Worm (Caenorhabditis elegans) whole organism, young adult: ENCODE data around the gene M195.2.

Experiments used
- C17E4.6 ChIP-seq: fragments of 200-800 bp; sonication (Bioruptor generic); IDR thresholded peaks from 2 replicates; pipeline ENCODE4 v1.3.6; 2022; ENCODE audit warnings: missing genetic modification reagents, missing genetic modification characterization, missing compliant biosample characterization
- D2030.7 ChIP-seq: fragments of 200-800 bp; sonication (Bioruptor generic); IDR thresholded peaks from 2 replicates; pipeline ENCODE4 v1.3.6; 2022; ENCODE audit warnings: missing genetic modification reagents, missing genetic modification characterization, missing compliant biosample characterization
- F23B12.7 ChIP-seq: sonication (generic microtip); optimal IDR thresholded peaks from 2 replicates; lab custom pipeline; 2017; ENCODE audit warnings: missing genetic modification characterization, mild to moderate bottlenecking, missing compliant biosample characterization, antibody characterized with exemption, moderate library complexity; ENCODE audit not compliant: insufficient read depth
- F49E8.2 ChIP-seq: sonication (generic microtip); optimal IDR thresholded peaks from 3 replicates; lab custom pipeline; 2017; ENCODE audit warnings: missing genetic modification characterization, mild to moderate bottlenecking, missing compliant biosample characterization, antibody characterized with exemption, moderate library complexity; ENCODE audit not compliant: insufficient read depth
- Y53G8AR.9 ChIP-seq: fragments of 200-800 bp; sonication (Bioruptor generic); conservative IDR thresholded peaks from 2 replicates; pipeline ENCODE4 v1.3.6; 2022; ENCODE audit warnings: missing genetic modification reagents, missing genetic modification characterization, missing compliant biosample characterization
- Y79H2A.3 ChIP-seq: fragments of 200-800 bp; sonication (Bioruptor generic); conservative IDR thresholded peaks from 2 replicates; pipeline ENCODE4 v1.3.6; 2022; ENCODE audit warnings: missing genetic modification reagents, missing genetic modification characterization, missing compliant biosample characterization
- Y95B8A.8 ChIP-seq: fragments of 200-800 bp; sonication (Bioruptor generic); IDR thresholded peaks from 2 replicates; pipeline ENCODE4 v1.3.6; 2022; ENCODE audit warnings: missing genetic modification reagents, missing genetic modification characterization, missing compliant biosample characterization
- ama-1 ChIP-seq, 3 experiments: fragments of 150-350 bp in 1 of 3; sonication (generic microtip) in 2 of 3; optimal IDR thresholded peaks; 2 replicates each; lab custom pipeline; 2014 to 2018; ENCODE audit warnings: missing biosample characterization in 2 of 3, missing genetic modification characterization in 2 of 3, missing genetic modification reagents in 2 of 3
- athp-1 ChIP-seq: sonication (generic microtip); optimal IDR thresholded peaks from 2 replicates; lab custom pipeline; 2017; ENCODE audit warnings: mild to moderate bottlenecking, missing genetic modification characterization, missing compliant biosample characterization
- attf-3 ChIP-seq: fragments of 200-800 bp; sonication (Bioruptor generic); conservative IDR thresholded peaks from 2 replicates; pipeline ENCODE4 v1.3.6; 2022; ENCODE audit warnings: missing genetic modification reagents, missing genetic modification characterization, missing compliant biosample characterization
- attf-5 ChIP-seq: fragments of 200-800 bp; sonication (Bioruptor generic); optimal IDR thresholded peaks from 2 replicates; lab custom pipeline; 2018; ENCODE audit warnings: mild to moderate bottlenecking, missing genetic modification characterization, missing compliant biosample characterization
- bed-1 ChIP-seq: fragments of 200-800 bp; sonication (Bioruptor generic); IDR thresholded peaks from 2 replicates; pipeline ENCODE4 v1.3.6; 2022; ENCODE audit warnings: missing genetic modification reagents, missing genetic modification characterization, missing compliant biosample characterization
- cebp-1 ChIP-seq, 2 experiments: fragments of 200-800 bp in 1 of 2; sonication (Bioruptor generic) in 1 of 2; sonication (generic microtip) in 1 of 2; IDR thresholded peaks in 1 of 2; optimal IDR thresholded peaks in 1 of 2; 2 replicates each; pipeline versions ENCODE4 v1.3.6 to Lab custom; 2017 to 2022; ENCODE audit warnings: missing compliant biosample characterization in 2 of 2, missing genetic modification characterization in 2 of 2, mild to moderate bottlenecking in 1 of 2, missing genetic modification reagents in 1 of 2, moderate library complexity in 1 of 2
- ceh-100 ChIP-seq: fragments of 200-800 bp; sonication (Bioruptor generic); IDR thresholded peaks from 2 replicates; pipeline ENCODE4 v1.3.6; 2022; ENCODE audit warnings: missing genetic modification reagents, missing genetic modification characterization, missing compliant biosample characterization
- ceh-58 ChIP-seq: fragments of 200-800 bp; sonication (Bioruptor generic); IDR thresholded peaks from 2 replicates; pipeline ENCODE4 v1.3.6; 2022; ENCODE audit warnings: missing genetic modification characterization, missing compliant biosample characterization
- egl-44 ChIP-seq: fragments of 200-800 bp; sonication (Bioruptor generic); IDR thresholded peaks from 2 replicates; pipeline ENCODE4 v1.3.6; 2022; ENCODE audit warnings: missing genetic modification reagents, missing genetic modification characterization, missing compliant biosample characterization
- egrh-3 ChIP-seq: fragments of 200-800 bp; sonication (Bioruptor generic); IDR thresholded peaks from 2 replicates; pipeline ENCODE4 v1.3.6; 2022; ENCODE audit warnings: missing genetic modification reagents, missing genetic modification characterization, missing compliant biosample characterization
- hmg-1.2 ChIP-seq: fragments of 200-800 bp; sonication (Bioruptor generic); IDR thresholded peaks from 2 replicates; pipeline ENCODE4 v1.3.6; 2022; ENCODE audit warnings: missing genetic modification reagents, missing genetic modification characterization, missing compliant biosample characterization
- hrde-1 ChIP-seq: sonication (generic microtip); optimal IDR thresholded peaks from 2 replicates; lab custom pipeline; 2016; ENCODE audit warnings: missing genetic modification characterization, mild to moderate bottlenecking, missing compliant biosample characterization, moderate library complexity, missing genotype, missing genetic modification reagents, borderline replicate concordance
- hsf-1 ChIP-seq: fragments of 200-800 bp; sonication (Bioruptor generic); IDR thresholded peaks from 2 replicates; pipeline ENCODE4 v1.3.6; 2022; ENCODE audit warnings: missing genetic modification reagents, missing genetic modification characterization, missing compliant biosample characterization
- lin-26 ChIP-seq: fragments of 200-800 bp; sonication (Bioruptor generic); IDR thresholded peaks from 2 replicates; pipeline ENCODE4 v1.3.6; 2022; ENCODE audit warnings: missing genetic modification reagents, missing genetic modification characterization, missing compliant biosample characterization
- lin-54 ChIP-seq: fragments of 200-800 bp; sonication (Bioruptor generic); optimal IDR thresholded peaks from 2 replicates; lab custom pipeline; 2018; ENCODE audit warnings: mild to moderate bottlenecking, missing genetic modification characterization, missing compliant biosample characterization
- lsl-1 ChIP-seq: fragments of 200-800 bp; sonication (Bioruptor generic); optimal IDR thresholded peaks from 2 replicates; lab custom pipeline; 2018; ENCODE audit warnings: mild to moderate bottlenecking, missing genetic modification characterization, moderate library complexity, missing compliant biosample characterization
- madf-3 ChIP-seq: fragments of 200-800 bp; sonication (Bioruptor generic); IDR thresholded peaks from 2 replicates; pipeline ENCODE4 v1.3.6; 2022; ENCODE audit warnings: missing genetic modification reagents, missing genetic modification characterization, missing compliant biosample characterization
- madf-6 ChIP-seq: fragments of 200-800 bp; sonication (Bioruptor generic); IDR thresholded peaks from 2 replicates; pipeline ENCODE4 v1.3.6; 2022; ENCODE audit warnings: missing genetic modification reagents, missing genetic modification characterization, missing compliant biosample characterization
- mcd-1 ChIP-seq: fragments of 200-800 bp; sonication (Bioruptor generic); IDR thresholded peaks from 2 replicates; pipeline ENCODE4 v1.3.6; 2022; ENCODE audit warnings: missing genetic modification reagents, missing genetic modification characterization, missing compliant biosample characterization
- nfya-2 ChIP-seq: fragments of 200-800 bp; sonication (Bioruptor generic); IDR thresholded peaks from 2 replicates; pipeline ENCODE4 v1.3.6; 2022; ENCODE audit warnings: missing genetic modification reagents, missing genetic modification characterization, missing compliant biosample characterization
- nfyb-1 ChIP-seq: fragments of 200-800 bp; sonication (Bioruptor generic); IDR thresholded peaks from 2 replicates; pipeline ENCODE4 v1.3.6; 2022; ENCODE audit warnings: missing genetic modification reagents, missing genetic modification characterization, missing compliant biosample characterization
- nhr-27 ChIP-seq: fragments of 200-800 bp; sonication (Bioruptor generic); optimal IDR thresholded peaks from 2 replicates; lab custom pipeline; 2018; ENCODE audit warnings: mild to moderate bottlenecking, missing genetic modification characterization, moderate library complexity, missing compliant biosample characterization
- rcor-1 ChIP-seq: fragments of 200-800 bp; sonication (Bioruptor generic); IDR thresholded peaks from 2 replicates; pipeline ENCODE4 v1.3.6; 2022; ENCODE audit warnings: missing genetic modification reagents, missing genetic modification characterization, missing compliant biosample characterization
- rec-8 ChIP-seq, 2 experiments: sonication (generic microtip); optimal IDR thresholded peaks; 2 replicates each; lab custom pipeline; 2016; ENCODE audit warnings: mild to moderate bottlenecking in 2 of 2, missing genetic modification characterization in 2 of 2, missing genetic modification reagents in 2 of 2, missing genotype in 2 of 2, missing biosample characterization in 1 of 2, missing compliant biosample characterization in 1 of 2, moderate library complexity in 1 of 2
- repo-1 ChIP-seq: sonication (generic microtip); optimal IDR thresholded peaks from 2 replicates; lab custom pipeline; 2017; ENCODE audit warnings: mild to moderate bottlenecking, missing genetic modification characterization, missing compliant biosample characterization
- snpc-3.4 ChIP-seq: sonication (generic microtip); optimal IDR thresholded peaks from 2 replicates; lab custom pipeline; 2017; ENCODE audit warnings: missing genetic modification characterization, mild to moderate bottlenecking, missing compliant biosample characterization, antibody characterized with exemption, moderate library complexity, missing genotype, missing genetic modification reagents
- snpc-4 ChIP-seq, 5 experiments: fragments of 150-350 bp in 1 of 5; sonication (generic microtip) in 4 of 5; optimal IDR thresholded peaks; 2 replicates each; lab custom pipeline; 2014 to 2018; ENCODE audit warnings: missing genetic modification characterization in 5 of 5, missing biosample characterization in 3 of 5, antibody characterized with exemption in 2 of 5, mild to moderate bottlenecking in 2 of 5, missing compliant biosample characterization in 2 of 5, missing genotype in 2 of 5, moderate library complexity in 2 of 5, missing genetic modification reagents in 1 of 5
- tlf-1 ChIP-seq: fragments of 200-800 bp; sonication (Bioruptor generic); optimal IDR thresholded peaks from 2 replicates; lab custom pipeline; 2018; ENCODE audit warnings: mild to moderate bottlenecking, missing genetic modification characterization, missing compliant biosample characterization
- unc-130 ChIP-seq: sonication (generic microtip); optimal IDR thresholded peaks from 2 replicates; lab custom pipeline; 2016; ENCODE audit warnings: missing genetic modification reagents, missing genetic modification characterization, missing compliant biosample characterization
- unc-62 ChIP-seq: fragments of 150-350 bp; optimal IDR thresholded peaks from 2 replicates; lab custom pipeline; 2014; ENCODE audit warnings: missing biosample characterization, missing genetic modification reagents, missing genetic modification characterization
- xnd-1 ChIP-seq: sonication (generic microtip); optimal IDR thresholded peaks from 2 replicates; lab custom pipeline; 2016; ENCODE audit warnings: missing genotype, missing genetic modification reagents, missing genetic modification characterization, missing compliant biosample characterization
- ztf-25 ChIP-seq: fragments of 200-800 bp; sonication (Bioruptor generic); IDR thresholded peaks from 2 replicates; pipeline ENCODE4 v1.3.6; 2022; ENCODE audit warnings: missing genetic modification reagents, missing genetic modification characterization, missing compliant biosample characterization
- ztf-26 ChIP-seq: sonication (generic microtip); optimal IDR thresholded peaks from 2 replicates; lab custom pipeline; 2017; ENCODE audit warnings: missing genetic modification characterization, missing compliant biosample characterization

The M195.2 gene

DNA sequence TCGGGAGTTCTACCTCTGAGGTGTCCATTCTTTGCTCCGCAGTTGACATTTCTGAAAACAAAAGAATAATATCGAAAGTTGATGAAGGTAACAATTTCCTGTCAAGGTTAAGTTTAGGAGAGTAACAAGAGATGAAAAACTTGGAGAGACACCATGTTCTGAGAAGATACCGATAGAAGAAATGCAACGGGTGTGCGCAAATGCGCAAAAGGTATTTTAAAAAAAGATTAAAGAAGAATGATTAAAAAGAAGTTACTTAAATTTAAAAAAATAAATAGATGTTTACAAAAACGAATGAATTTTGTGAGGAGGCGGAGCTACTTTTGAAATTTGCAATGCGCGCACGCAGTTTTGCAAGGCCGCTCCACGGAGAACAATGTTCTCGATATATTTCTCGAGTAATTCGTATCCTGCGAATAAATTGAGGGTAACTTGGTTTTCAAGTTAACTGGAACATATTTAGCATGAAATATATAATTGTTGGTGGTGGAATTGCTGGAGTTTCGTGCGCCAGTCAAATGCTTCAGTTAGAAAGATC is 35.5 kb upstream of the M195.2 start, which contains the start of the genes ran-3 and C26D10.3 (continued):
- TF ChIP-seq nhr-27 (no peak), unc-62 (no peak), bed-1 (GFP tag; lab: Robert Waterston, UW) (no peak), unc-130 (GFP tag; lab: Kevin White, UChicago) (no peak), lin-54 (GFP tag; lab: Kevin White, UChicago) (peak; percentile 61), mcd-1 (GFP tag; lab: Robert Waterston, UW) (0 out of 2 replicates have a peak, but pooled peaks have one; percentile 16), snpc-4 (GFP tag; optimal IDR thresholded peaks at IDR 0.05; lab: Kevin White, UChicago) (no peak), snpc-4 (tag; optimal IDR thresholded peaks at IDR 0.05; lab: Kevin White, UChicago) (peak in 1 of 4 experiments; percentile 5), F23B12.7 (tag; lab: Kevin White, UChicago) (peak; percentile 24), lsl-1 (GFP tag; lab: Kevin White, UChicago) (no peak)
- TF ChIP-seq, all 124 proteins: peak for 17

DNA sequence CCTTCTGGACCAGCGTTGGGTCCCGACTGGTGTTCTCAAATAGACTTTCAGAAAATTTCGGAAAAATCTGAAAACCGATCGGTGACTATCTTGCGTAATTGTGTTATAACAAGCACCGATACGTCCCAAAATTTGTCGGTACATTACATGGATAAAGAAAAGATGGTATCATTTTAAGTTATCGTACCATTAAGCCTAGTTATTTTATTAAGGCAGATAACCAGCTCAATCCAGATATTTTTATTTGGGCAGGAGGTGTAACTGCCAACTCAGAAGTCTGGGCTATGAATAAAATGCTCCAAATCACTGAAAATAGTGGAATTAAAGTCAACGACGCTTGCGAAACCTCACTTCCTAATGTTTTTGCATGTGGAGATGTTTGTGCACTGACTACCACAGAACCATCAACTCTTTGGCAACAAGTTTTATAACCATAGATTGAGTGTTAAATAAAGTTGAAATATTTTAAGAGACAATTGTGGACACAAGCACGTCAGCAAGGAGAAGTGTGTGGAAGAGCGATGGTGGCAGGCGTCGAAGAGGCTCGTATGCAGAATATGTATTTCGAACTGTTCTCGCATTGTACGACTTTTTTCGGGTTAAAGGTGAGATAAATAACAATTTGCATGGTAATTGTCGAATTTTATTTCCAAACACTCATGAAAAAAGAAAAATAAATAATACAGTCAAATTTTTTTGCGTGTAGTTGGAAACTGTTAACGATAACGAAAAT is 34.2 kb upstream of the M195.2 start:
- 0 out of 2 replicates have a peak, but pooled peaks have one; percentile 42 for TF ChIP-seq rcor-1
- TF ChIP-seq C17E4.6 (GFP tag; lab: Robert Waterston, UW): 0 out of 2 replicates have a peak, but pooled peaks have one; percentile 5
- TF ChIP-seq lsl-1 (GFP tag; lab: Kevin White, UChicago): peak; percentile 3
- peak; percentile 14 for TF ChIP-seq athp-1 (tag; lab: Kevin White, UChicago)
- TF ChIP-seq hrde-1 (tag; lab: Kevin White, UChicago): peak; percentile 73
- 0 out of 2 replicates have a peak, but pooled peaks have one; percentile 34 for TF ChIP-seq ztf-25 (GFP tag; lab: Robert Waterston, UW)
- TF ChIP-seq madf-3: peak; percentile 85
- no peak for TF ChIP-seq ztf-26 (tag; lab: Kevin White, UChicago)
- TF ChIP-seq ama-1 (optimal IDR thresholded peaks at IDR 0.05; lab: Kevin White, UChicago): no peak
- TF ChIP-seq ama-1 (GFP tag; optimal IDR thresholded peaks at IDR 0.05; lab: Kevin White, UChicago): peak in 1 of 2 experiments; percentile 43
- TF ChIP-seq Y79H2A.3 (GFP tag; lab: Robert Waterston, UW): peak; percentile 52; the same call in 1 of the 2 replicates
- no peak for TF ChIP-seq egrh-3
- no peak for TF ChIP-seq ceh-100
- peak; percentile 49; the same call in 1 of the 2 replicates for TF ChIP-seq madf-6 (GFP tag; lab: Robert Waterston, UW)
- peak; percentile 44; the same call in 1 of the 2 replicates for TF ChIP-seq hsf-1 (GFP tag; lab: Robert Waterston, UW)
- peak; percentile 78 for TF ChIP-seq F49E8.2 (tag; lab: Kevin White, UChicago)
- TF ChIP-seq Y53G8AR.9: 0 out of 2 replicates have a peak, but pooled peaks have one; percentile 50
- peak; percentile 34 for TF ChIP-seq repo-1
- peak; percentile 37; the same call in 1 of the 2 replicates for TF ChIP-seq D2030.7 (GFP tag; lab: Robert Waterston, UW)
- peak; percentile 51 for TF ChIP-seq tlf-1 (GFP tag; lab: Kevin White, UChicago)
- TF ChIP-seq lin-26: 0 out of 2 replicates have a peak, but pooled peaks have one; percentile 30
- TF ChIP-seq xnd-1 (tag; lab: Kevin White, UChicago): peak; percentile 2
- 0 out of 2 replicates have a peak, but pooled peaks have one; percentile 48 for TF ChIP-seq ceh-58 (GFP tag; lab: Robert Waterston, UW)
- no peak for TF ChIP-seq Y95B8A.8
- peak; percentile 67 for TF ChIP-seq snpc-3.4
- TF ChIP-seq unc-62: no peak
- TF ChIP-seq cebp-1 (GFP tag; IDR thresholded peaks at IDR 0.05; lab: Robert Waterston, UW): no peak
- TF ChIP-seq cebp-1 (tag; optimal IDR thresholded peaks at IDR 0.05; lab: Kevin White, UChicago): peak; percentile 18
- peak in 1 of 2 experiments; percentile 17 for TF ChIP-seq rec-8 (tag; optimal IDR thresholded peaks at IDR 0.05; lab: Kevin White, UChicago)
- TF ChIP-seq egl-44 (GFP tag; lab: Robert Waterston, UW): no peak
- TF ChIP-seq nfyb-1 (GFP tag; lab: Robert Waterston, UW): 0 out of 2 replicates have a peak, but pooled peaks have one; percentile 56
- peak; percentile 10 for TF ChIP-seq hmg-1.2 (GFP tag; lab: Robert Waterston, UW)
- TF ChIP-seq snpc-4 (GFP tag; optimal IDR thresholded peaks at IDR 0.05; lab: Kevin White, UChicago): peak; percentile 5
- TF ChIP-seq snpc-4 (tag; optimal IDR thresholded peaks at IDR 0.05; lab: Kevin White, UChicago): peak in 1 of 4 experiments; percentile 17
- TF ChIP-seq unc-130 (GFP tag; lab: Kevin White, UChicago): peak; percentile 38
- peak; percentile 2 for TF ChIP-seq attf-5 (GFP tag; lab: Kevin White, UChicago)
- TF ChIP-seq attf-3: no peak
- no peak for TF ChIP-seq nfya-2 (GFP tag; lab: Robert Waterston, UW)
